Worm (Caenorhabditis elegans) whole organism, young adult: ENCODE results near the gene ergi-1.

ENCODE experiments used
- B0035.1 ChIP-seq: sonication (generic microtip); optimal IDR thresholded peaks from 2 replicates; lab custom pipeline; 2016; ENCODE audit warnings: missing genetic modification characterization, mild to moderate bottlenecking, missing compliant biosample characterization, missing genotype, missing genetic modification reagents
- B0261.1 ChIP-seq: sonication (generic microtip); optimal IDR thresholded peaks from 2 replicates; lab custom pipeline; 2016; ENCODE audit warnings: mild to moderate bottlenecking, missing genetic modification characterization, moderate library complexity, missing compliant biosample characterization
- C17E4.6 ChIP-seq: fragments of 200-800 bp; sonication (Bioruptor generic); IDR thresholded peaks from 2 replicates; pipeline ENCODE4 v1.3.6; 2022; ENCODE audit warnings: missing genetic modification reagents, missing genetic modification characterization, missing compliant biosample characterization
- F22D6.2 ChIP-seq: sonication (generic microtip); optimal IDR thresholded peaks from 2 replicates; lab custom pipeline; 2016; ENCODE audit warnings: mild to moderate bottlenecking, missing genetic modification characterization, missing compliant biosample characterization
- F33H1.4 ChIP-seq: fragments of 200-800 bp; sonication (Bioruptor generic); IDR thresholded peaks from 2 replicates; pipeline ENCODE4 v1.3.6; 2022; ENCODE audit warnings: missing genetic modification reagents, missing genetic modification characterization, missing compliant biosample characterization
- F37B4.10 ChIP-seq: fragments of 200-800 bp; sonication (Bioruptor generic); IDR thresholded peaks from 2 replicates; pipeline ENCODE4 v1.3.6; 2022; ENCODE audit warnings: missing genetic modification characterization, missing compliant biosample characterization
- F39B2.1 ChIP-seq: fragments of 200-800 bp; sonication (Bioruptor generic); IDR thresholded peaks from 2 replicates; pipeline ENCODE4 v1.3.6; 2022; ENCODE audit warnings: missing genetic modification reagents, missing genetic modification characterization, missing compliant biosample characterization
- F49E8.2 ChIP-seq: sonication (generic microtip); optimal IDR thresholded peaks from 3 replicates; lab custom pipeline; 2017; ENCODE audit warnings: missing genetic modification characterization, mild to moderate bottlenecking, missing compliant biosample characterization, antibody characterized with exemption, moderate library complexity; ENCODE audit not compliant: insufficient read depth
- F57A8.1 ChIP-seq: fragments of 200-800 bp; sonication (Bioruptor generic); optimal IDR thresholded peaks from 2 replicates; lab custom pipeline; 2018; ENCODE audit warnings: mild to moderate bottlenecking, missing genetic modification characterization, moderate library complexity, missing compliant biosample characterization
- T26A5.8 ChIP-seq: sonication (generic microtip); optimal IDR thresholded peaks from 2 replicates; lab custom pipeline; 2016; ENCODE audit warnings: missing genetic modification characterization, missing compliant biosample characterization
- Y53F4B.3 ChIP-seq: fragments of 200-800 bp; sonication (Bioruptor generic); IDR thresholded peaks from 2 replicates; pipeline ENCODE4 v1.3.6; 2022; ENCODE audit warnings: missing genetic modification reagents, missing genetic modification characterization, missing compliant biosample characterization
- Y67H2A.10 ChIP-seq: fragments of 200-800 bp; sonication (Bioruptor generic); conservative IDR thresholded peaks from 2 replicates; pipeline ENCODE4 v1.3.6; 2022; ENCODE audit warnings: missing genetic modification reagents, missing genetic modification characterization, missing compliant biosample characterization
- akir-1 ChIP-seq: fragments of 200-800 bp; sonication (Bioruptor generic); optimal IDR thresholded peaks from 2 replicates; lab custom pipeline; 2018; ENCODE audit warnings: mild to moderate bottlenecking, missing genetic modification characterization, moderate library complexity, missing compliant biosample characterization
- aptf-2 ChIP-seq: fragments of 200-800 bp; sonication (Bioruptor generic); conservative IDR thresholded peaks from 2 replicates; pipeline ENCODE4 v1.3.6; 2022; ENCODE audit warnings: missing genetic modification reagents, missing genetic modification characterization, missing compliant biosample characterization
- bed-2 ChIP-seq: fragments of 200-800 bp; sonication (Bioruptor generic); IDR thresholded peaks from 2 replicates; pipeline ENCODE4 v1.3.6; 2022; ENCODE audit warnings: missing genetic modification reagents, missing genetic modification characterization, missing compliant biosample characterization
- ceh-40 ChIP-seq: fragments of 200-800 bp; sonication (Bioruptor generic); IDR thresholded peaks from 2 replicates; pipeline ENCODE4 v1.3.6; 2022; ENCODE audit warnings: missing genetic modification characterization, missing compliant biosample characterization
- chd-7 ChIP-seq: sonication (generic microtip); optimal IDR thresholded peaks from 2 replicates; lab custom pipeline; 2016; ENCODE audit warnings: mild to moderate bottlenecking, missing genetic modification characterization, moderate library complexity, missing compliant biosample characterization
- dpl-1 ChIP-seq: fragments of 150-350 bp; optimal IDR thresholded peaks from 2 replicates; lab custom pipeline; 2014; ENCODE audit warnings: missing biosample characterization, missing genetic modification reagents, missing genetic modification characterization
- egrh-3 ChIP-seq: fragments of 200-800 bp; sonication (Bioruptor generic); IDR thresholded peaks from 2 replicates; pipeline ENCODE4 v1.3.6; 2022; ENCODE audit warnings: missing genetic modification reagents, missing genetic modification characterization, missing compliant biosample characterization
- ekl-4 ChIP-seq: fragments of 200-800 bp; sonication (Bioruptor generic); IDR thresholded peaks from 2 replicates; pipeline ENCODE4 v1.3.6; 2022; ENCODE audit warnings: missing genetic modification reagents, missing genetic modification characterization, missing compliant biosample characterization
- ets-4 ChIP-seq: fragments of 200-800 bp; sonication (Bioruptor generic); optimal IDR thresholded peaks from 2 replicates; lab custom pipeline; 2018; ENCODE audit warnings: mild to moderate bottlenecking, missing genetic modification characterization, missing compliant biosample characterization
- gei-17 ChIP-seq: fragments of 200-800 bp; sonication (Bioruptor generic); optimal IDR thresholded peaks from 2 replicates; lab custom pipeline; 2018; ENCODE audit warnings: mild to moderate bottlenecking, missing genetic modification characterization, missing compliant biosample characterization
- hmg-1.2 ChIP-seq: fragments of 200-800 bp; sonication (Bioruptor generic); IDR thresholded peaks from 2 replicates; pipeline ENCODE4 v1.3.6; 2022; ENCODE audit warnings: missing genetic modification reagents, missing genetic modification characterization, missing compliant biosample characterization
- hmg-20 ChIP-seq: fragments of 200-800 bp; sonication (Bioruptor generic); IDR thresholded peaks from 2 replicates; pipeline ENCODE4 v1.3.6; 2022; ENCODE audit warnings: missing genetic modification reagents, missing genetic modification characterization, missing compliant biosample characterization
- let-526 ChIP-seq: fragments of 200-800 bp; sonication (Bioruptor generic); IDR thresholded peaks from 2 replicates; pipeline ENCODE4 v1.3.6; 2022; ENCODE audit warnings: missing genetic modification reagents, missing genetic modification characterization, missing compliant biosample characterization
- let-607 ChIP-seq, 2 experiments: fragments of 200-800 bp in 1 of 2; sonication (Bioruptor generic) in 1 of 2; sonication (generic microtip) in 1 of 2; optimal IDR thresholded peaks; 2 replicates each; lab custom pipeline; 2016 to 2018; ENCODE audit warnings: mild to moderate bottlenecking in 2 of 2, missing compliant biosample characterization in 2 of 2, missing genetic modification characterization in 2 of 2, moderate library complexity in 2 of 2, missing genotype in 1 of 2
- lin-26 ChIP-seq: fragments of 200-800 bp; sonication (Bioruptor generic); IDR thresholded peaks from 2 replicates; pipeline ENCODE4 v1.3.6; 2022; ENCODE audit warnings: missing genetic modification reagents, missing genetic modification characterization, missing compliant biosample characterization
- lin-40 ChIP-seq: sonication (generic microtip); optimal IDR thresholded peaks from 2 replicates; lab custom pipeline; 2016; ENCODE audit warnings: missing genetic modification characterization, mild to moderate bottlenecking, missing compliant biosample characterization, missing genotype, missing genetic modification reagents
- lir-1 ChIP-seq: fragments of 200-800 bp; sonication (Bioruptor generic); conservative IDR thresholded peaks from 2 replicates; pipeline ENCODE4 v1.3.6; 2022; ENCODE audit warnings: missing genetic modification reagents, missing genetic modification characterization, missing compliant biosample characterization
- lsy-27 ChIP-seq: sonication (generic microtip); optimal IDR thresholded peaks from 2 replicates; lab custom pipeline; 2017; ENCODE audit warnings: missing genetic modification characterization, mild to moderate bottlenecking, missing compliant biosample characterization, antibody characterized with exemption, missing genotype, borderline replicate concordance; ENCODE audit not compliant: insufficient read depth
- madf-6 ChIP-seq: fragments of 200-800 bp; sonication (Bioruptor generic); IDR thresholded peaks from 2 replicates; pipeline ENCODE4 v1.3.6; 2022; ENCODE audit warnings: missing genetic modification reagents, missing genetic modification characterization, missing compliant biosample characterization
- mel-28 ChIP-seq: sonication (generic microtip); optimal IDR thresholded peaks from 2 replicates; lab custom pipeline; 2016; ENCODE audit warnings: borderline replicate concordance, mild to moderate bottlenecking, missing genetic modification characterization, missing compliant biosample characterization
- pha-4 ChIP-seq: fragments of 150-350 bp; sonication (generic microtip); optimal IDR thresholded peaks from 2 replicates; lab custom pipeline; 2014; ENCODE audit warnings: missing biosample characterization, missing genetic modification reagents, missing genetic modification characterization
- rec-8 ChIP-seq, 2 experiments: sonication (generic microtip); optimal IDR thresholded peaks; 2 replicates each; lab custom pipeline; 2016; ENCODE audit warnings: mild to moderate bottlenecking in 2 of 2, missing genetic modification characterization in 2 of 2, missing genetic modification reagents in 2 of 2, missing genotype in 2 of 2, missing biosample characterization in 1 of 2, missing compliant biosample characterization in 1 of 2, moderate library complexity in 1 of 2
- rpc-1 ChIP-seq, 2 experiments: fragments of 150-350 bp in 1 of 2; sonication (generic microtip) in 1 of 2; optimal IDR thresholded peaks; 2 replicates each; lab custom pipeline; 2014 to 2018; ENCODE audit warnings: missing biosample characterization in 1 of 2, missing genetic modification characterization in 1 of 2, missing genetic modification reagents in 1 of 2, missing genotype in 1 of 2
- tlf-1 ChIP-seq: fragments of 200-800 bp; sonication (Bioruptor generic); optimal IDR thresholded peaks from 2 replicates; lab custom pipeline; 2018; ENCODE audit warnings: mild to moderate bottlenecking, missing genetic modification characterization, missing compliant biosample characterization
- unc-130 ChIP-seq: sonication (generic microtip); optimal IDR thresholded peaks from 2 replicates; lab custom pipeline; 2016; ENCODE audit warnings: missing genetic modification reagents, missing genetic modification characterization, missing compliant biosample characterization
- unc-62 ChIP-seq: fragments of 150-350 bp; optimal IDR thresholded peaks from 2 replicates; lab custom pipeline; 2014; ENCODE audit warnings: missing biosample characterization, missing genetic modification reagents, missing genetic modification characterization
- ztf-25 ChIP-seq: fragments of 200-800 bp; sonication (Bioruptor generic); IDR thresholded peaks from 2 replicates; pipeline ENCODE4 v1.3.6; 2022; ENCODE audit warnings: missing genetic modification reagents, missing genetic modification characterization, missing compliant biosample characterization
- ztf-28 ChIP-seq: fragments of 200-800 bp; sonication (Bioruptor generic); IDR thresholded peaks from 2 replicates; pipeline ENCODE4 v1.3.6; 2022; ENCODE audit warnings: missing genetic modification reagents, missing genetic modification characterization, missing compliant biosample characterization

The ergi-1 gene

DNA sequence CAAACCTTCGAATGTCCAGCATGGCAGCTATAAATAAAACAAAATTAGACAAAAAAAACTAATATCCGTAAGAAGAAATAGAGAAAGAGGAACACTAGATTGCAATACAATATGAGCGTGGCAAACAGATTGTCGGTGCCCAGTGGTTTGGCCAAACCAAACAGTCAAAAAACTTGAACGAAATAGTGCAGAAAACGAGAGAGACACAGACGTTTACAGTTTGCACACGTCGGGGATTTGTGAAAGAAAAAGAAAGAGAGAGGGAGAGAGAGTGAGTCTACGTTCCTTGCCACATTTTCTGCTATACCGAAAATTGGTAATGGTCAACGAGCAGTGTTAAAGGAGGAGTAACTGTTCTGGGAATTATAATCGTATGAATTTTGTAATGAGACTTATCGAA, at the start of gene ergi-1:
Gene ergi-1, minus strand, starts transcription at position 101 of the 400 bp plus-strand sequence.
- TF ChIP-seq unc-130 (GFP tag; lab: Kevin White, UChicago), result no peak
- TF ChIP-seq lir-1 (GFP tag; lab: Robert Waterston, UW), result no peak
- TF ChIP-seq F57A8.1 (GFP tag; lab: Kevin White, UChicago), result no peak
- TF ChIP-seq ceh-40 (GFP tag; lab: Robert Waterston, UW), result no peak
- no peak for TF ChIP-seq madf-6 (GFP tag; lab: Robert Waterston, UW)
- no peak for TF ChIP-seq egrh-3
- no peak for TF ChIP-seq rec-8 (tag; optimal IDR thresholded peaks at IDR 0.05; lab: Kevin White, UChicago)
- no peak for TF ChIP-seq rpc-1 (optimal IDR thresholded peaks at IDR 0.05; lab: Kevin White, UChicago)
- TF ChIP-seq rpc-1 (tag; optimal IDR thresholded peaks at IDR 0.05; lab: Kevin White, UChicago), result no peak
- TF ChIP-seq, all 124 proteins: peak for 0

DNA sequence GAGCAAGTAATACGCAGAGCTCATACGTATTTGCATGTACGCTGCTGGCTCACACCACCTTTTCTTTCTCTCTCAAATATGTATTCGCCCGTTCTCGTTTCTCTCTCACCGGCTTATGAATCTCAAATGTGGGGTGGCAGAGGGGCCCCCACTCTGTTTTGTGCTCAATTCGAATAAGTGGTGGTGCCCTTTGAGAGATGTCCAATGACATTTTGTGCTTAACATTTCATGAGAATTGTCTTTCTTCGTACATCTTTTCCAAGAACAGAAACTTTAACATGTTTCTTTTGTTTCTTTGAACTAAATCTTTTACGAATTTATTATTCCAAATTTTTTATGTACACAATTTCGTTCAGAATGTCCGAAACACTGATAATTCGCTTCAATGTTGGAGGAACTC, 48.9 kb upstream of the ergi-1 start, which contains the start of gene F49H12.3:
Gene F49H12.3, plus strand, starts transcription at position 357 of the 400 bp plus-strand sequence.
- TF ChIP-seq ztf-25 (GFP tag; lab: Robert Waterston, UW), result no peak
- no peak for TF ChIP-seq bed-2 (GFP tag; lab: Robert Waterston, UW)
- no peak for TF ChIP-seq F33H1.4 (GFP tag; lab: Robert Waterston, UW)
- no peak for TF ChIP-seq ekl-4 (GFP tag; lab: Robert Waterston, UW)
- no peak for TF ChIP-seq hmg-20 (GFP tag; lab: Robert Waterston, UW)
- TF ChIP-seq let-526, result no peak
- TF ChIP-seq Y53F4B.3 (GFP tag; lab: Robert Waterston, UW), result no peak
- TF ChIP-seq akir-1 (GFP tag; lab: Kevin White, UChicago), result no peak
- TF ChIP-seq dpl-1, result no peak
- no peak for TF ChIP-seq hmg-1.2 (GFP tag; lab: Robert Waterston, UW)
- no peak for TF ChIP-seq T26A5.8 (tag; lab: Kevin White, UChicago)
- TF ChIP-seq Y67H2A.10 (GFP tag; lab: Robert Waterston, UW), result no peak

DNA sequence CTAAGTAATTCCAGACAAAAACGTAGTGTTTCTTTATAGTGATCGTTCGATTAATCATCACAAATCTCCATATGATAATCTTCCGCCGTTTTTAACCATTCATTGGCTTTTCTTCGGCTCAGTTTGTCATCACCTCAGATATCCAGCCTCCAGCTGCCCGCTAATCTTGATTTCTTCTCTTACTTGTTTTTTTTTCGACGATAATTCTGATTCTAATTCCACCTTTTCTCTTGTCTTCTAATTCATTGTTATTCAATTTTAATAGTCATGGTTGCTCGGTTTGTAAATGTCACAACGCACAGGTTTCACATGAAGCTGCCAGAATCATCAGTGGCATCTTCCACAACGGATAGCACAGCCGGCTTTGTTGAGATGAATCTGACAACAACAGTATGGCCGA, 44.5 kb upstream of the ergi-1 start, which contains the start of gene F49H12.4:
Gene F49H12.4, plus strand, starts transcription at position 301 of the 400 bp plus-strand sequence.
- TF ChIP-seq ceh-40 (GFP tag; lab: Robert Waterston, UW), result no peak
- TF ChIP-seq pha-4 (tag; lab: Kevin White, UChicago), result no peak
- no peak for TF ChIP-seq tlf-1 (GFP tag; lab: Kevin White, UChicago)
- TF ChIP-seq lin-40, result no peak
- TF ChIP-seq Y67H2A.10 (GFP tag; lab: Robert Waterston, UW), result no peak
- no peak for TF ChIP-seq ets-4
- no peak for TF ChIP-seq unc-62 (GFP tag; lab: Kevin White, UChicago)
- no peak for TF ChIP-seq hmg-20 (GFP tag; lab: Robert Waterston, UW)
- TF ChIP-seq mel-28 (tag; lab: Kevin White, UChicago), result no peak
- no peak for TF ChIP-seq F39B2.1 (GFP tag; lab: Robert Waterston, UW)
- TF ChIP-seq gei-17 (GFP tag; lab: Kevin White, UChicago), result no peak
- TF ChIP-seq, all 124 proteins: peak for 0

DNA sequence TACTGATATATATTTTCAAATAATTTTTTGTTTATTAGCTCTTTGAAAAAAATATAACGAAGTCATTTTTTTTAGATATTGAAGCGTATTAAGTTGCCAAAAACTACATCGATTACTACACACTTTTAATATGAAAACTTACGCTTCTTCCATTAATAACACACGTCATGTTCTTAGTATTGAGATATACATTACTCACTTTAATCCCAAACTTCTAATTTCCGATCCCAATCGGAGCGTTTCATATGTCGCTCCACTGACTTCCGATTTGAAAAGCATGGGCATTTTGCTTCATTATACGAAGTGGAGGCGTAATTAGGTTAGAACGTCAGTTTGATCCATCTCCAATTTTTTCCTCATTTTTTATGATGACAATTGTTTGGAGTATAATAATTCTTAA, 43.8 kb upstream of the ergi-1 start:
- TF ChIP-seq F33H1.4 (GFP tag; lab: Robert Waterston, UW) (no peak), ztf-25 (GFP tag; lab: Robert Waterston, UW) (no peak)
- TF ChIP-seq, all 124 proteins: peak for 0

DNA sequence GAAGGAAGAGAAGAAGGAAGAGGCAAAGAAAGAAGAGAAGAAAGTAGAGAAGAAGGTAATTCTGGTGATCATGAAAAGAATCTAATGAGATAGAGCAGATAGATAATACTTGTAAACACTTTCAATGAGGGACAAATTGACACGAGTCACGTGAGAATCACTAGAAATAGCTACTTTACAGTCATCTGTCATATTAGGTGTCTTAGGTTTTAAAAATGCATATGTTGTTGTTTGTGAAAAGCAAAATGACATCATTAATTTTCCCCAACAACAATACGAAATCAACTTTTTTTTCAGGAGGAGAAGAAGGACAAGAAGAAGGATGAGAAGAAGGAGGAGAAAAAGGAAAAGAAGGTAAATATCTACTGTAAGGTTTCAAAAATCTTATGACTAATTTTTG, 40.1 kb upstream of the ergi-1 start:
- TF ChIP-seq let-607 (tag; optimal IDR thresholded peaks at IDR 0.05; lab: Kevin White, UChicago), result no peak
- no peak for TF ChIP-seq F49E8.2 (tag; lab: Kevin White, UChicago)
- TF ChIP-seq F37B4.10 (GFP tag; lab: Robert Waterston, UW), result no peak
- TF ChIP-seq lsy-27, result no peak
- no peak for TF ChIP-seq aptf-2 (GFP tag; lab: Robert Waterston, UW)
- TF ChIP-seq unc-130 (GFP tag; lab: Kevin White, UChicago), result no peak
- no peak for TF ChIP-seq F22D6.2 (tag; lab: Kevin White, UChicago)
- TF ChIP-seq ztf-28, result no peak
- TF ChIP-seq chd-7, result no peak
- no peak for TF ChIP-seq C17E4.6 (GFP tag; lab: Robert Waterston, UW)
- no peak for TF ChIP-seq egrh-3
- no peak for TF ChIP-seq rec-8 (tag; optimal IDR thresholded peaks at IDR 0.05; lab: Kevin White, UChicago)
- TF ChIP-seq akir-1 (GFP tag; lab: Kevin White, UChicago), result no peak
- no peak for TF ChIP-seq gei-17 (GFP tag; lab: Kevin White, UChicago)
- TF ChIP-seq lin-26 (GFP tag; lab: Robert Waterston, UW), result no peak
- TF ChIP-seq B0035.1 (tag; lab: Kevin White, UChicago), result no peak
- no peak for TF ChIP-seq B0261.1
